Worm (Caenorhabditis elegans) whole organism, late embryonic: ENCODE measurements around the gene zmp-3.

Experiments
- ama-1 ChIP-seq: fragments of 150-350 bp; optimal IDR thresholded peaks from 2 replicates; lab custom pipeline; 2014
- ceh-6 ChIP-seq: fragments of 200-800 bp; sonication (Bioruptor generic); optimal IDR thresholded peaks from 2 replicates; lab custom pipeline; 2018; ENCODE audit warnings: mild to moderate bottlenecking, missing genetic modification characterization, missing compliant biosample characterization
- nfya-1 ChIP-seq: sonication (generic microtip); optimal IDR thresholded peaks from 2 replicates; lab custom pipeline; 2017; ENCODE audit warnings: missing genetic modification characterization, mild to moderate bottlenecking, missing compliant biosample characterization, antibody characterized with exemption, moderate library complexity
- ref-2 ChIP-seq: sonication (generic microtip); optimal IDR thresholded peaks from 2 replicates; lab custom pipeline; 2016; ENCODE audit warnings: missing genetic modification characterization, missing compliant biosample characterization

ce11 chrV:2892976-2893375 lies 16.4 kb downstream of the zmp-3 start, which contains the start of gene srh-127:
- no peak for TF ChIP-seq ama-1 (lab: Kevin White, UChicago)
- no peak for TF ChIP-seq nfya-1 (tag; lab: Kevin White, UChicago)
- no peak for TF ChIP-seq ref-2 (tag; lab: Kevin White, UChicago)
- no peak for TF ChIP-seq ceh-6 (GFP tag; lab: Kevin White, UChicago)
